Worm (Caenorhabditis elegans) whole organism, early embryonic: ENCODE results near the gene sto-4.

ENCODE experiments used
- B0310.2 ChIP-seq: sonication (generic microtip); optimal IDR thresholded peaks from 2 replicates; lab custom pipeline; 2016; ENCODE audit warnings: mild to moderate bottlenecking, missing genetic modification characterization, missing compliant biosample characterization
- aly-1 ChIP-seq: sonication (generic microtip); optimal IDR thresholded peaks from 2 replicates; lab custom pipeline; 2016; ENCODE audit warnings: missing genetic modification characterization, missing compliant biosample characterization
- ama-1 ChIP-seq: fragments of 150-350 bp; optimal IDR thresholded peaks from 2 replicates; lab custom pipeline; 2014
- ceh-36 ChIP-seq: sonication (generic microtip); optimal IDR thresholded peaks from 2 replicates; lab custom pipeline; 2016; ENCODE audit warnings: missing genetic modification characterization, inconsistent platforms, missing compliant biosample characterization
- hmg-4 ChIP-seq: fragments of 200-800 bp; sonication (Bioruptor generic); optimal IDR thresholded peaks from 2 replicates; lab custom pipeline; 2018; ENCODE audit warnings: mild to moderate bottlenecking, missing genetic modification characterization, missing compliant biosample characterization
- hnd-1 ChIP-seq: sonication (generic microtip); optimal IDR thresholded peaks from 2 replicates; lab custom pipeline; 2016; ENCODE audit warnings: missing genetic modification characterization, missing compliant biosample characterization
- scrt-1 ChIP-seq: fragments of 200-800 bp; sonication (Bioruptor generic); IDR thresholded peaks from 2 replicates; pipeline ENCODE4 v1.3.6; 2022; ENCODE audit warnings: missing genetic modification characterization, missing compliant biosample characterization
- sea-1 ChIP-seq: fragments of 200-800 bp; sonication (Bioruptor generic); conservative IDR thresholded peaks from 2 replicates; pipeline ENCODE4 v1.3.6; 2022; ENCODE audit warnings: missing genetic modification characterization, missing compliant biosample characterization
- tra-4 ChIP-seq: sonication (generic microtip); optimal IDR thresholded peaks from 2 replicates; lab custom pipeline; 2017; ENCODE audit warnings: missing genetic modification characterization, missing compliant biosample characterization

DNA sequence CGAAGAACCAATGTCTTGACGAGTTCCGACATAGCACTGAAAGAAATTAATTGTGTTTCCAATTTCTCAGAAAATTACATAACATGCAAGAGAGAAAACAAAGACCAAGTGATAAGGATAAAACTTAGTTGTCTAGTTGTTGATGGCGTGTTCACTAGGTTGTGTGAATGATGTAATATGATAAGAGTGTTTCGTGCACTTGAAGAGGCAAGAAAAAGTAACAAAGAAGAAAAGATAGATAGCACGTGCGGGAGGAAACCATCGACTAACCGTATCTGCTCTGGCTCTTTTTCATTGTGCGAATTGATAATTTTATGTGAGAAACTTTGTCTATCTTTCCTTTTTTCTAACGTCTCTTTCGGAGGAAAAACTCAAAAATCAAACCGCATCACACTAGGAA is 17.7 kb downstream of the sto-4 start, which contains the start of gene sfxn-1.5:
- TF ChIP-seq hnd-1 (tag; lab: Kevin White, UChicago) (no peak), ama-1 (no peak), sea-1 (GFP tag; lab: Robert Waterston, UW) (no peak), ceh-36 (tag; lab: Kevin White, UChicago) (no peak), hmg-4 (GFP tag; lab: Kevin White, UChicago) (no peak), tra-4 (tag; lab: Kevin White, UChicago) (no peak), B0310.2 (tag; lab: Kevin White, UChicago) (no peak), scrt-1 (no peak), aly-1 (tag; lab: Kevin White, UChicago) (no peak)
